Worm (Caenorhabditis elegans): ENCODE data around the gene ZK507.1.

ce11 chrIII:9114076-9114475 lies 13.0 kb upstream of the ZK507.1 start:
- no peak for TF ChIP-seq dao-5 (tag; optimal IDR thresholded peaks at IDR 0.05)
- no peak for TF ChIP-seq him-1 (tag; optimal IDR thresholded peaks at IDR 0.05)
